Fruit fly (Drosophila melanogaster) whole organism, embryonic: ENCODE measurements around the gene Iris.

ENCODE experiments used
- Ada2b ChIP-seq: fragments of 200-800 bp; sonication (Bioruptor generic); IDR thresholded peaks from 2 replicates; pipeline ENCODE4 v1.3.6; 2022; ENCODE audit warnings: missing biosample characterization, missing genetic modification characterization
- Antp ChIP-seq: fragments of 200-800 bp; sonication (Bioruptor generic); optimal IDR thresholded peaks from 3 replicates; lab custom pipeline; 2016; ENCODE audit warnings: missing biosample characterization, missing genetic modification characterization
- Atf6 ChIP-seq: fragments of 200-800 bp; sonication (Bioruptor generic); IDR thresholded peaks from 2 replicates; pipeline ENCODE4 v1.3.6; 2022; ENCODE audit warnings: missing biosample characterization, missing genetic modification characterization
- CG10543 ChIP-seq: fragments of 200-800 bp; sonication (Bioruptor generic); optimal IDR thresholded peaks from 3 replicates; lab custom pipeline; 2017; ENCODE audit warnings: missing biosample characterization, mild to moderate bottlenecking, missing genetic modification characterization, moderate library complexity
- CG12299 ChIP-seq: fragments of 200-800 bp; sonication (Bioruptor generic); optimal IDR thresholded peaks from 2 replicates; lab custom pipeline; 2018; ENCODE audit warnings: missing biosample characterization, mild to moderate bottlenecking, missing genetic modification characterization
- CG13775 ChIP-seq: fragments of 200-800 bp; sonication (Bioruptor generic); optimal IDR thresholded peaks from 3 replicates; lab custom pipeline; 2017; ENCODE audit warnings: missing biosample characterization, mild to moderate bottlenecking, missing genetic modification characterization
- CG14014 ChIP-seq: fragments of 200-800 bp; sonication (Bioruptor generic); IDR thresholded peaks from 2 replicates; pipeline ENCODE4 v1.3.6; 2022; ENCODE audit warnings: missing biosample characterization, missing genetic modification characterization
- CG15601 ChIP-seq: fragments of 200-800 bp; sonication (Bioruptor generic); optimal IDR thresholded peaks from 3 replicates; lab custom pipeline; 2019; ENCODE audit warnings: missing biosample characterization, mild to moderate bottlenecking, missing genetic modification characterization, moderate library complexity
- CG17359 ChIP-seq: fragments of 200-800 bp; sonication (Bioruptor generic); optimal IDR thresholded peaks from 3 replicates; lab custom pipeline; 2018; ENCODE audit warnings: missing biosample characterization, mild to moderate bottlenecking, missing genetic modification characterization, moderate library complexity
- CG17912 ChIP-seq: fragments of 200-800 bp; sonication (Bioruptor generic); optimal IDR thresholded peaks from 2 replicates; lab custom pipeline; 2018; ENCODE audit warnings: missing biosample characterization, mild to moderate bottlenecking, missing genetic modification characterization
- CG18619 ChIP-seq: fragments of 200-800 bp; sonication (Bioruptor generic); optimal IDR thresholded peaks from 3 replicates; lab custom pipeline; 2017; ENCODE audit warnings: missing biosample characterization, mild to moderate bottlenecking, missing genetic modification characterization
- CG2678 ChIP-seq: fragments of 200-800 bp; sonication (Bioruptor generic); optimal IDR thresholded peaks from 3 replicates; lab custom pipeline; 2019; ENCODE audit warnings: missing biosample characterization, mild to moderate bottlenecking, missing genetic modification characterization, moderate library complexity
- CG31224 ChIP-seq: fragments of 200-800 bp; sonication (Bioruptor generic); IDR thresholded peaks from 2 replicates; pipeline ENCODE4 v1.3.6; 2022; ENCODE audit warnings: missing biosample characterization, missing genetic modification characterization
- CG32767 ChIP-seq: fragments of 200-800 bp; sonication (Bioruptor generic); IDR thresholded peaks from 2 replicates; pipeline ENCODE4 v1.3.6; 2022; ENCODE audit warnings: missing biosample characterization, missing genetic modification characterization
- CG3407 ChIP-seq: fragments of 200-800 bp; sonication (Bioruptor generic); optimal IDR thresholded peaks from 2 replicates; lab custom pipeline; 2018; ENCODE audit warnings: missing biosample characterization, mild to moderate bottlenecking, missing genetic modification characterization
- CG6272 ChIP-seq: fragments of 200-800 bp; sonication (Bioruptor generic); IDR thresholded peaks from 2 replicates; pipeline ENCODE4 v1.3.6; 2022; ENCODE audit warnings: missing biosample characterization, missing genetic modification characterization
- CG6654 ChIP-seq: fragments of 200-800 bp; sonication (Bioruptor generic); optimal IDR thresholded peaks from 2 replicates; lab custom pipeline; 2017; ENCODE audit warnings: missing biosample characterization, mild to moderate bottlenecking, missing genetic modification characterization
- CG7556 ChIP-seq: fragments of 200-800 bp; sonication (Bioruptor generic); optimal IDR thresholded peaks from 2 replicates; lab custom pipeline; 2017; ENCODE audit warnings: missing biosample characterization, mild to moderate bottlenecking, missing genetic modification characterization
- CG8388 ChIP-seq: fragments of 200-800 bp; sonication (Bioruptor generic); optimal IDR thresholded peaks from 2 replicates; lab custom pipeline; 2019; ENCODE audit warnings: missing biosample characterization, mild to moderate bottlenecking, missing genetic modification characterization, moderate library complexity
- CG9727 ChIP-seq: fragments of 200-800 bp; sonication (Bioruptor generic); optimal IDR thresholded peaks from 3 replicates; lab custom pipeline; 2017; ENCODE audit warnings: missing biosample characterization, mild to moderate bottlenecking, missing genetic modification characterization
- CoRest ChIP-seq: fragments of 200-800 bp; sonication (Bioruptor generic); optimal IDR thresholded peaks from 3 replicates; lab custom pipeline; 2018; ENCODE audit warnings: missing biosample characterization, mild to moderate bottlenecking, missing genetic modification characterization, moderate library complexity
- D19B ChIP-seq: fragments of 200-800 bp; sonication (Bioruptor generic); optimal IDR thresholded peaks from 2 replicates; lab custom pipeline; 2017; ENCODE audit warnings: missing biosample characterization, mild to moderate bottlenecking, missing genetic modification characterization
- E2f1 ChIP-seq: fragments of 200-800 bp; sonication (Bioruptor generic); IDR thresholded peaks from 2 replicates; pipeline ENCODE4 v1.3.6; 2022; ENCODE audit warnings: missing biosample characterization, missing genetic modification characterization
- Fer3 ChIP-seq: fragments of 200-800 bp; sonication (Bioruptor generic); optimal IDR thresholded peaks from 2 replicates; lab custom pipeline; 2018; ENCODE audit warnings: missing biosample characterization, mild to moderate bottlenecking, missing genetic modification characterization, moderate library complexity
- HLH4C ChIP-seq: fragments of 200-800 bp; sonication (Bioruptor generic); IDR thresholded peaks from 3 replicates; pipeline ENCODE4 v1.3.6; 2022; ENCODE audit warnings: missing biosample characterization, missing genetic modification characterization; ENCODE audit not compliant: partially characterized antibody
- NC2β ChIP-seq: fragments of 200-800 bp; sonication (Bioruptor generic); optimal IDR thresholded peaks from 2 replicates; lab custom pipeline; 2016; ENCODE audit warnings: missing biosample characterization, missing genetic modification characterization
- Oaz ChIP-seq: fragments of 200-800 bp; sonication (Bioruptor generic); IDR thresholded peaks from 2 replicates; pipeline ENCODE4 v1.3.6; 2022; ENCODE audit warnings: missing biosample characterization, missing genetic modification characterization
- Sry-δ ChIP-seq: fragments of 200-800 bp; sonication (Bioruptor generic); optimal IDR thresholded peaks from 2 replicates; lab custom pipeline; 2016; ENCODE audit warnings: missing biosample characterization, missing genetic modification characterization
- Usf ChIP-seq: fragments of 200-800 bp; sonication (Bioruptor generic); optimal IDR thresholded peaks from 2 replicates; lab custom pipeline; 2017; ENCODE audit warnings: missing genotype, missing biosample characterization, missing genetic modification characterization
- Xbp1 ChIP-seq: fragments of 200-800 bp; sonication (Bioruptor generic); optimal IDR thresholded peaks from 3 replicates; lab custom pipeline; 2016; ENCODE audit warnings: missing biosample characterization, mild to moderate bottlenecking, missing genetic modification characterization
- ab ChIP-seq: fragments of 200-800 bp; sonication (Bioruptor generic); optimal IDR thresholded peaks from 2 replicates; lab custom pipeline; 2016; ENCODE audit warnings: missing biosample characterization, missing genetic modification characterization
- br ChIP-seq: fragments of >200 bp; optimal IDR thresholded peaks from 2 replicates; lab custom pipeline; 2017
- dmrt99B ChIP-seq: fragments of 200-800 bp; sonication (Bioruptor generic); optimal IDR thresholded peaks from 2 replicates; lab custom pipeline; 2018; ENCODE audit warnings: missing biosample characterization, mild to moderate bottlenecking, missing genetic modification characterization, moderate library complexity
- ewg ChIP-seq: fragments of 200-800 bp; sonication (Bioruptor generic); optimal IDR thresholded peaks from 3 replicates; lab custom pipeline; 2017; ENCODE audit warnings: mild to moderate bottlenecking, missing biosample characterization, missing genetic modification reagents, missing genetic modification characterization
- fu2 ChIP-seq: fragments of 200-800 bp; sonication (Bioruptor generic); optimal IDR thresholded peaks from 2 replicates; lab custom pipeline; 2016; ENCODE audit warnings: missing biosample characterization, missing genetic modification characterization
- gem ChIP-seq: fragments of 200-800 bp; sonication (Bioruptor generic); optimal IDR thresholded peaks from 2 replicates; lab custom pipeline; 2019; ENCODE audit warnings: missing biosample characterization, mild to moderate bottlenecking, missing genetic modification characterization, moderate library complexity
- ind ChIP-seq: fragments of 200-800 bp; sonication (Bioruptor generic); optimal IDR thresholded peaks from 3 replicates; lab custom pipeline; 2016; ENCODE audit warnings: missing biosample characterization, missing genetic modification characterization
- jing ChIP-seq: fragments of 200-800 bp; sonication (Bioruptor generic); optimal IDR thresholded peaks from 2 replicates; lab custom pipeline; 2018; ENCODE audit warnings: missing biosample characterization, mild to moderate bottlenecking, missing genetic modification characterization
- klu ChIP-seq: fragments of 200-800 bp; sonication (Bioruptor generic); IDR thresholded peaks from 2 replicates; pipeline ENCODE4 v1.3.6; 2022; ENCODE audit warnings: missing biosample characterization, missing genetic modification characterization
- kni ChIP-seq: fragments of 200-800 bp; sonication (Bioruptor generic); optimal IDR thresholded peaks from 3 replicates; lab custom pipeline; 2017; ENCODE audit warnings: mild to moderate bottlenecking, missing biosample characterization, missing genetic modification reagents, missing genetic modification characterization
- lbe ChIP-seq: fragments of 200-800 bp; sonication (Bioruptor generic); optimal IDR thresholded peaks from 2 replicates; lab custom pipeline; 2016; ENCODE audit warnings: missing biosample characterization, mild to moderate bottlenecking, missing genetic modification characterization
- mld ChIP-seq: fragments of 200-800 bp; sonication (Bioruptor generic); IDR thresholded peaks from 3 replicates; pipeline ENCODE4 v1.3.6; 2022; ENCODE audit warnings: missing biosample characterization, missing genetic modification characterization; ENCODE audit not compliant: partially characterized antibody
- peb ChIP-seq: fragments of 200-800 bp; sonication (Bioruptor generic); IDR thresholded peaks from 2 replicates; pipeline ENCODE4 v1.3.6; 2022; ENCODE audit warnings: missing biosample characterization, missing genetic modification characterization
- pum ChIP-seq: fragments of 200-800 bp; sonication (Bioruptor generic); optimal IDR thresholded peaks from 2 replicates; lab custom pipeline; 2016; ENCODE audit warnings: missing biosample characterization, missing genetic modification characterization
- run ChIP-seq: fragments of 200-800 bp; sonication (Bioruptor generic); optimal IDR thresholded peaks from 3 replicates; lab custom pipeline; 2018; ENCODE audit warnings: missing biosample characterization, mild to moderate bottlenecking, missing genetic modification characterization
- shn ChIP-seq: fragments of 200-800 bp; sonication (Bioruptor generic); optimal IDR thresholded peaks from 3 replicates; lab custom pipeline; 2016; ENCODE audit warnings: missing biosample characterization, missing genetic modification characterization
- sim ChIP-seq: fragments of 200-800 bp; sonication (Bioruptor generic); IDR thresholded peaks from 2 replicates; pipeline ENCODE4 v1.3.6; 2022; ENCODE audit warnings: missing biosample characterization, missing genetic modification characterization
- unc-4 ChIP-seq: fragments of 200-800 bp; sonication (Bioruptor generic); IDR thresholded peaks from 2 replicates; pipeline ENCODE4 v1.3.6; 2022; ENCODE audit warnings: missing biosample characterization, missing genetic modification characterization; ENCODE audit not compliant: partially characterized antibody

Iris gene

DNA sequence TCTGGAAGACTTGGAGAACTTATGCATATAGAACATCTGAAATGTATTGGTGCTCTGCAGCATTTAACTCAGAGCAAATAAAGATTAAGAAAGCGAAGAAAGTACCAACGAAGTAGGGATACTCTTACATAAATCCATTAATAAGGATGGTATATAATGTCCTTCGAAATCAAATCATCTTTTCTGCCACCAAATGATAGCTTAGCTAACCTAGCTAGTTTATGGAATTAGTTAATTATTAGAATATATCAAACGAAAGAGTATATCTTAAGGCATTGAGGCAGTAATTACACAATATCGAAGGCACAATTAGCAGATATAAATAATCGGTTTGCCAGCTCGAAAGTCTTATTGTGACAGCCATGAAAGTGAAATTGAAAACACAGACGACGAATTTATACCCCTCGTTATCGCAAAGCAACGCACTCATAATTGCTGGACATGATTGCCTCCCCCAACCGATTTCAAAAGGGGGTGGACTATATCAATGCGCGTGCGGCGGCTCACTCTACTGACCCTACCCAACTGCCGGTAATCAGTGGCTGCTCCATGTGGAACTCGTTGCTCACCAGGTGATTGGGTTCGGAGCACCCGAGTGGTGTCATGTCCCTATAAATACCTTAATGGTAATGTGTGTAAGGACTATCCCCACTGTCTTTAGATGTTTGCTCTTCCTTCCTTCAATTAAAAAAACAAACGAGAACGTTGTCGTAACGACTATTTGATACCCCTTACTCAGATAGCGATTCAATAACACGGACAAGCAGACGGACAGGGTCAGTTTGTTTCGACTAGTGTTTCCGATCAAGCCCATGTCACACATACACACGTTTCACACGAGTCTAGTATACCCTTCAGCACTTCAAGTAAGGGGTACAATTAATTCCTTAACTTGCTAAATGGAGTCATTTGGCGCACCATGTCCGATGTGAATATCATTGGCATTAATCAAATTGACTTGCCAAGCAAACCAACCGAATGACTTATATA lies 10.8 kb upstream of the Iris start (continued):
- peak; percentile 60 for TF ChIP-seq CoRest (tag; lab: Kevin White, UChicago)
- TF ChIP-seq CG14014, result 0 out of 2 replicates have a peak, but pooled peaks have one; percentile 40
- TF ChIP-seq ewg (GFP tag; lab: Kevin White, UChicago), result peak; percentile 35
- TF ChIP-seq ind (GFP tag; lab: Kevin White, UChicago), result peak; percentile 49
- no peak for TF ChIP-seq Sry-δ (GFP tag; lab: Kevin White, UChicago)
- TF ChIP-seq CG13775 (GFP tag; lab: Kevin White, UChicago), result no peak
- no peak for TF ChIP-seq Usf
- no peak for TF ChIP-seq Oaz
- no peak for TF ChIP-seq CG3407 (GFP tag; lab: Kevin White, UChicago)
- TF ChIP-seq CG7556 (GFP tag; lab: Kevin White, UChicago), result peak; percentile 28
- no peak for TF ChIP-seq CG6272 (GFP tag; lab: Robert Waterston, UW)
- TF ChIP-seq CG32767 (GFP tag; lab: Robert Waterston, UW), result 0 out of 2 replicates have a peak, but pooled peaks have one; percentile 40
- TF ChIP-seq peb (GFP tag; lab: Robert Waterston, UW), result no peak
- TF ChIP-seq sim (GFP tag; lab: Robert Waterston, UW), result peak; percentile 29; the same call in 1 of the 2 replicates
- TF ChIP-seq kni (GFP tag; lab: Kevin White, UChicago), result no peak
- no peak for TF ChIP-seq mld (GFP tag; lab: Robert Waterston, UW)
- no peak for TF ChIP-seq HLH4C (GFP tag; lab: Robert Waterston, UW)
- no peak for TF ChIP-seq run (tag; lab: Kevin White, UChicago)
- 0 out of 2 replicates have a peak, but pooled peaks have one; percentile 38 for TF ChIP-seq Ada2b (GFP tag; lab: Robert Waterston, UW)
- TF ChIP-seq D19B (GFP tag; lab: Kevin White, UChicago), result peak; percentile 69
- peak; percentile 81 for TF ChIP-seq CG2678
- TF ChIP-seq CG17359 (tag; lab: Kevin White, UChicago), result peak; percentile 71
- peak; percentile 4 for TF ChIP-seq CG6654
- peak; percentile 10 for TF ChIP-seq pum (GFP tag; lab: Kevin White, UChicago)
- peak; percentile 56 for TF ChIP-seq Xbp1 (GFP tag; lab: Kevin White, UChicago)
- TF ChIP-seq ab, result no peak
- peak; percentile 31 for TF ChIP-seq CG18619
- no peak; the same call in 1 of the 2 replicates for TF ChIP-seq E2f1
- 0 out of 2 replicates have a peak, but pooled peaks have one; percentile 30 for TF ChIP-seq Atf6
- peak; percentile 91 for TF ChIP-seq lbe (GFP tag; lab: Kevin White, UChicago)
- TF ChIP-seq br (lab: Kevin White, UChicago), result no peak
- no peak for TF ChIP-seq unc-4 (GFP tag; lab: Robert Waterston, UW)
- TF ChIP-seq CG8388 (GFP tag; lab: Kevin White, UChicago), result peak; percentile 58
- TF ChIP-seq Antp (GFP tag; lab: Kevin White, UChicago), result peak; percentile 28
- no peak for TF ChIP-seq fu2
- TF ChIP-seq CG15601 (tag; lab: Kevin White, UChicago), result peak; percentile 54
- no peak for TF ChIP-seq CG12299 (tag; lab: Kevin White, UChicago)
- 0 out of 2 replicates have a peak, but pooled peaks have one; percentile 23 for TF ChIP-seq CG31224 (GFP tag; lab: Robert Waterston, UW)
- peak; percentile 81 for TF ChIP-seq gem (tag; lab: Kevin White, UChicago)
- peak; percentile 58 for TF ChIP-seq Fer3 (tag; lab: Kevin White, UChicago)
- TF ChIP-seq dmrt99B (tag; lab: Kevin White, UChicago), result peak; percentile 73
- TF ChIP-seq CG9727 (GFP tag; lab: Kevin White, UChicago), result peak; percentile 31
- no peak for TF ChIP-seq CG10543
- no peak for TF ChIP-seq shn
- peak; percentile 8 for TF ChIP-seq NC2β (GFP tag; lab: Kevin White, UChicago)
- no peak for TF ChIP-seq klu (GFP tag; lab: Robert Waterston, UW)
- TF ChIP-seq CG17912 (GFP tag; lab: Kevin White, UChicago), result no peak
- peak; percentile 28 for TF ChIP-seq jing (GFP tag; lab: Kevin White, UChicago)
